Worm (Caenorhabditis elegans) whole organism, L2 larva: ENCODE data around the gene Y39G8B.2.

Source experiments
- C34F6.9 ChIP-seq: fragments of 150-350 bp; optimal IDR thresholded peaks from 2 replicates; lab custom pipeline; 2014; ENCODE audit warnings: missing biosample characterization, missing genetic modification characterization
- R02D3.7 ChIP-seq: fragments of 150-350 bp; optimal IDR thresholded peaks from 2 replicates; lab custom pipeline; 2014; ENCODE audit warnings: missing biosample characterization, missing genetic modification characterization
- Y55F3AM.14 ChIP-seq: fragments of 200-800 bp; sonication (Bioruptor generic); optimal IDR thresholded peaks from 2 replicates; lab custom pipeline; 2018; ENCODE audit warnings: mild to moderate bottlenecking, missing genetic modification characterization, missing compliant biosample characterization
- ZK546.5 ChIP-seq: sonication (generic microtip); optimal IDR thresholded peaks from 2 replicates; lab custom pipeline; 2017; ENCODE audit warnings: missing biosample characterization, missing genetic modification characterization
- alr-1 ChIP-seq: fragments of 150-350 bp; optimal IDR thresholded peaks from 2 replicates; lab custom pipeline; 2014; ENCODE audit warnings: missing biosample characterization, missing genetic modification characterization
- aly-2 ChIP-seq: fragments of 150-350 bp; optimal IDR thresholded peaks from 2 replicates; lab custom pipeline; 2014; ENCODE audit warnings: missing biosample characterization, missing genetic modification characterization
- blmp-1 ChIP-seq: sonication (generic microtip); optimal IDR thresholded peaks from 2 replicates; lab custom pipeline; 2017; ENCODE audit warnings: missing genetic modification characterization, mild to moderate bottlenecking, missing compliant biosample characterization, antibody characterized with exemption, moderate library complexity; ENCODE audit not compliant: insufficient read depth
- ceh-16 ChIP-seq: fragments of 150-350 bp; optimal IDR thresholded peaks from 2 replicates; lab custom pipeline; 2014; ENCODE audit warnings: missing biosample characterization, missing genetic modification characterization
- ceh-82 ChIP-seq: fragments of 150-350 bp; optimal IDR thresholded peaks from 2 replicates; lab custom pipeline; 2014; ENCODE audit warnings: missing biosample characterization, missing genetic modification characterization
- crh-2 ChIP-seq: sonication (generic microtip); optimal IDR thresholded peaks from 2 replicates; lab custom pipeline; 2017; ENCODE audit warnings: missing biosample characterization, missing genetic modification characterization
- dmd-4 ChIP-seq: sonication (generic microtip); optimal IDR thresholded peaks from 2 replicates; lab custom pipeline; 2017; ENCODE audit warnings: missing biosample characterization, missing genetic modification characterization
- egl-27 ChIP-seq: sonication (generic microtip); optimal IDR thresholded peaks from 3 replicates; lab custom pipeline; 2017; ENCODE audit warnings: missing biosample characterization, missing genetic modification reagents, missing genetic modification characterization
- elt-1 ChIP-seq: fragments of 150-350 bp; optimal IDR thresholded peaks from 2 replicates; lab custom pipeline; 2014; ENCODE audit warnings: missing biosample characterization, missing genetic modification characterization
- elt-3 ChIP-seq: sonication (generic microtip); optimal IDR thresholded peaks from 2 replicates; lab custom pipeline; 2017; ENCODE audit warnings: missing biosample characterization, missing genetic modification characterization
- fos-1 ChIP-seq: fragments of 150-350 bp; optimal IDR thresholded peaks from 2 replicates; lab custom pipeline; 2014; ENCODE audit warnings: missing biosample characterization, missing genetic modification characterization
- gmeb-1 ChIP-seq: fragments of 150-350 bp; optimal IDR thresholded peaks from 2 replicates; lab custom pipeline; 2014; ENCODE audit warnings: missing biosample characterization, missing genetic modification characterization
- lin-11 ChIP-seq: fragments of 150-350 bp; sonication (generic microtip); optimal IDR thresholded peaks from 2 replicates; lab custom pipeline; 2014; ENCODE audit warnings: missing biosample characterization, missing genetic modification characterization, inconsistent platforms, mixed read lengths
- lin-13 ChIP-seq: fragments of 150-350 bp; optimal IDR thresholded peaks from 2 replicates; lab custom pipeline; 2014; ENCODE audit warnings: missing biosample characterization, missing genetic modification reagents, missing genetic modification characterization
- lin-39 ChIP-seq: fragments of 150-350 bp; optimal IDR thresholded peaks from 2 replicates; lab custom pipeline; 2014; ENCODE audit warnings: missing biosample characterization, missing genetic modification reagents, missing genetic modification characterization
- lsy-2 ChIP-seq, 2 experiments: fragments of 150-350 bp in 1 of 2; sonication (generic microtip) in 1 of 2; optimal IDR thresholded peaks; 2 replicates each; lab custom pipeline; 2014 to 2017; ENCODE audit warnings: missing biosample characterization in 2 of 2, missing genetic modification characterization in 2 of 2
- mab-5 ChIP-seq: fragments of 150-350 bp; optimal IDR thresholded peaks from 2 replicates; lab custom pipeline; 2014; ENCODE audit warnings: missing biosample characterization, missing genetic modification characterization
- mbf-1 ChIP-seq: sonication (generic microtip); optimal IDR thresholded peaks from 2 replicates; lab custom pipeline; 2017; ENCODE audit warnings: missing biosample characterization, missing genetic modification characterization
- mdl-1 ChIP-seq, 2 experiments: fragments of 150-350 bp in 1 of 2; sonication (generic microtip) in 1 of 2; optimal IDR thresholded peaks; 2 replicates each; lab custom pipeline; 2017; ENCODE audit warnings: missing biosample characterization in 2 of 2, missing genetic modification characterization in 2 of 2
- nhr-10 ChIP-seq: sonication (generic microtip); optimal IDR thresholded peaks from 2 replicates; lab custom pipeline; 2017; ENCODE audit warnings: missing biosample characterization, missing genetic modification characterization
- nhr-11 ChIP-seq: fragments of 150-350 bp; optimal IDR thresholded peaks from 2 replicates; lab custom pipeline; 2014; ENCODE audit warnings: missing biosample characterization, missing genetic modification characterization
- nhr-12 ChIP-seq: fragments of 150-350 bp; optimal IDR thresholded peaks from 2 replicates; lab custom pipeline; 2014; ENCODE audit warnings: missing biosample characterization, missing genetic modification characterization
- nhr-21 ChIP-seq: fragments of 150-350 bp; optimal IDR thresholded peaks from 2 replicates; lab custom pipeline; 2014; ENCODE audit warnings: missing biosample characterization, missing genetic modification characterization
- nhr-23 ChIP-seq: fragments of 150-350 bp; optimal IDR thresholded peaks from 2 replicates; lab custom pipeline; 2014; ENCODE audit warnings: missing biosample characterization, missing genetic modification reagents, missing genetic modification characterization
- nhr-237 ChIP-seq: fragments of 150-350 bp; optimal IDR thresholded peaks from 2 replicates; lab custom pipeline; 2014; ENCODE audit warnings: missing biosample characterization, missing genetic modification characterization
- nhr-25 ChIP-seq: fragments of 150-350 bp; sonication (generic microtip); optimal IDR thresholded peaks from 3 replicates; lab custom pipeline; 2014; ENCODE audit warnings: missing biosample characterization, missing genetic modification characterization
- nhr-6 ChIP-seq: fragments of 150-350 bp; optimal IDR thresholded peaks from 2 replicates; lab custom pipeline; 2014; ENCODE audit warnings: missing biosample characterization, missing genetic modification characterization
- nhr-77 ChIP-seq: fragments of 150-350 bp; optimal IDR thresholded peaks from 2 replicates; lab custom pipeline; 2014; ENCODE audit warnings: missing biosample characterization, missing genetic modification characterization
- peb-1 ChIP-seq: fragments of 150-350 bp; optimal IDR thresholded peaks from 2 replicates; lab custom pipeline; 2014; ENCODE audit warnings: missing biosample characterization, missing genetic modification characterization
- sem-4 ChIP-seq: fragments of 150-350 bp; optimal IDR thresholded peaks from 2 replicates; lab custom pipeline; 2014; ENCODE audit warnings: missing biosample characterization, missing genetic modification reagents, missing genetic modification characterization
- skn-1 ChIP-seq: sonication (generic microtip); optimal IDR thresholded peaks from 2 replicates; lab custom pipeline; 2017; ENCODE audit warnings: missing biosample characterization, missing genetic modification characterization
- sma-3 ChIP-seq: sonication (generic microtip); optimal IDR thresholded peaks from 2 replicates; lab custom pipeline; 2016; ENCODE audit warnings: missing genetic modification reagents, missing genetic modification characterization, missing compliant biosample characterization
- sma-9 ChIP-seq, 2 experiments: fragments of 150-350 bp in 1 of 2; sonication (generic microtip) in 1 of 2; optimal IDR thresholded peaks; 2 replicates each; lab custom pipeline; 2014 to 2016; ENCODE audit warnings: missing genetic modification characterization in 2 of 2, mild to moderate bottlenecking in 1 of 2, missing biosample characterization in 1 of 2, missing compliant biosample characterization in 1 of 2, missing genetic modification reagents in 1 of 2, moderate library complexity in 1 of 2
- unc-39 ChIP-seq: fragments of 150-350 bp; optimal IDR thresholded peaks from 2 replicates; lab custom pipeline; 2014; ENCODE audit warnings: missing biosample characterization, missing genetic modification characterization
- unc-62 ChIP-seq: fragments of 150-350 bp; optimal IDR thresholded peaks from 2 replicates; lab custom pipeline; 2014; ENCODE audit warnings: missing biosample characterization, missing genetic modification reagents, missing genetic modification characterization
- ztf-11 ChIP-seq: sonication (generic microtip); optimal IDR thresholded peaks from 2 replicates; lab custom pipeline; 2017; ENCODE audit warnings: missing biosample characterization, missing genetic modification characterization

Y39G8B.2 gene

ce11 chrII:13964325-13964724 lies 11.7 kb downstream of the Y39G8B.2 start:
- no peak for TF ChIP-seq fos-1 (tag; lab: Kevin White, UChicago)
- no peak for TF ChIP-seq skn-1
- no peak for TF ChIP-seq Y55F3AM.14
- TF ChIP-seq ztf-11 (tag; lab: Kevin White, UChicago), result no peak
- no peak for TF ChIP-seq nhr-237 (tag; lab: Kevin White, UChicago)
- no peak for TF ChIP-seq nhr-21 (tag; lab: Kevin White, UChicago)
- no peak for TF ChIP-seq sem-4 (tag; lab: Kevin White, UChicago)
- no peak for TF ChIP-seq nhr-12

ce11 chrII:13962319-13962718 lies 13.7 kb downstream of the Y39G8B.2 start, which contains the start of gene rpi-1:
Gene rpi-1 (minus strand): TSS chrII:13962419.
- no peak for TF ChIP-seq unc-62 (GFP tag; lab: Kevin White, UChicago)
- no peak for TF ChIP-seq blmp-1
- no peak for TF ChIP-seq Y55F3AM.14
- TF ChIP-seq lin-39 (tag; lab: Kevin White, UChicago), result no peak
- TF ChIP-seq lin-11 (tag; lab: Kevin White, UChicago), result no peak
- no peak for TF ChIP-seq lin-13
- no peak for TF ChIP-seq mdl-1 (tag; optimal IDR thresholded peaks at IDR 0.05; lab: Kevin White, UChicago)
- TF ChIP-seq nhr-21 (tag; lab: Kevin White, UChicago), result no peak
- TF ChIP-seq ceh-16 (tag; lab: Kevin White, UChicago), result no peak
- no peak for TF ChIP-seq nhr-6 (tag; lab: Kevin White, UChicago)
- TF ChIP-seq sma-3, result no peak
- TF ChIP-seq nhr-237 (tag; lab: Kevin White, UChicago), result no peak
- no peak for TF ChIP-seq nhr-23 (tag; lab: Kevin White, UChicago)
- TF ChIP-seq nhr-12, result no peak

- no peak for TF ChIP-seq dmd-4 (tag; lab: Kevin White, UChicago)
- TF ChIP-seq sma-3, result no peak
- TF ChIP-seq lin-13, result no peak
These were observed 14.5 kb downstream of the Y39G8B.2 start for ce11 chrII:13961567-13961966.

- TF ChIP-seq lin-39 (tag; lab: Kevin White, UChicago) (no peak), ZK546.5 (tag; lab: Kevin White, UChicago) (no peak), sem-4 (tag; lab: Kevin White, UChicago) (no peak), elt-1 (tag; lab: Kevin White, UChicago) (no peak), sma-9 (GFP tag; optimal IDR thresholded peaks at IDR 0.05; lab: Kevin White, UChicago) (peak; percentile 10), sma-9 (tag; optimal IDR thresholded peaks at IDR 0.05; lab: Kevin White, UChicago) (no peak), lsy-2 (tag; optimal IDR thresholded peaks at IDR 0.05; lab: Kevin White, UChicago) (peak in 1 of 2 experiments; percentile 11), nhr-10 (tag; lab: Kevin White, UChicago) (no peak), C34F6.9 (no peak), nhr-25 (tag; lab: Kevin White, UChicago) (no peak), sma-3 (no peak)
These were observed 17.7 kb downstream of the Y39G8B.2 start for ce11 chrII:13958359-13958758.

- TF ChIP-seq ztf-11 (tag; lab: Kevin White, UChicago) (no peak), sma-9 (GFP tag; optimal IDR thresholded peaks at IDR 0.05; lab: Kevin White, UChicago) (peak; percentile 64), sma-9 (tag; optimal IDR thresholded peaks at IDR 0.05; lab: Kevin White, UChicago) (no peak), gmeb-1 (tag; lab: Kevin White, UChicago) (peak; percentile 3)
These were observed 18.6 kb downstream of the Y39G8B.2 start, which contains the start of gene zip-3 for ce11 chrII:13957437-13957836. Gene zip-3 (minus strand): TSS chrII:13957457.

ce11 chrII:13956529-13956928 lies 19.5 kb downstream of the Y39G8B.2 start:
- no peak for TF ChIP-seq sem-4 (tag; lab: Kevin White, UChicago)
- TF ChIP-seq egl-27 (tag; lab: Kevin White, UChicago), result no peak
- no peak for TF ChIP-seq nhr-23 (tag; lab: Kevin White, UChicago)
- no peak for TF ChIP-seq mdl-1 (tag; optimal IDR thresholded peaks at IDR 0.05; lab: Kevin White, UChicago)
- TF ChIP-seq alr-1 (tag; lab: Kevin White, UChicago), result no peak
- TF ChIP-seq mab-5 (tag; lab: Kevin White, UChicago), result no peak
- TF ChIP-seq sma-3, result no peak
- no peak for TF ChIP-seq lin-39 (tag; lab: Kevin White, UChicago)
- no peak for TF ChIP-seq peb-1
- TF ChIP-seq ZK546.5 (tag; lab: Kevin White, UChicago), result no peak
- no peak for TF ChIP-seq blmp-1
- TF ChIP-seq nhr-25 (tag; lab: Kevin White, UChicago), result no peak
- peak; percentile 59 for TF ChIP-seq fos-1 (tag; lab: Kevin White, UChicago)
- TF ChIP-seq unc-39 (tag; lab: Kevin White, UChicago), result no peak
- TF ChIP-seq elt-3, result no peak
- no peak for TF ChIP-seq nhr-10 (tag; lab: Kevin White, UChicago)
- no peak for TF ChIP-seq elt-1 (tag; lab: Kevin White, UChicago)
- TF ChIP-seq crh-2 (tag; lab: Kevin White, UChicago), result peak; percentile 29
- no peak for TF ChIP-seq nhr-237 (tag; lab: Kevin White, UChicago)
- no peak for TF ChIP-seq R02D3.7 (tag; lab: Kevin White, UChicago)
- TF ChIP-seq mbf-1 (tag; lab: Kevin White, UChicago), result no peak
- no peak for TF ChIP-seq ztf-11 (tag; lab: Kevin White, UChicago)
- TF ChIP-seq sma-9 (GFP tag; optimal IDR thresholded peaks at IDR 0.05; lab: Kevin White, UChicago), result peak; percentile 20
- TF ChIP-seq sma-9 (tag; optimal IDR thresholded peaks at IDR 0.05; lab: Kevin White, UChicago), result no peak
- TF ChIP-seq nhr-21 (tag; lab: Kevin White, UChicago), result no peak
- TF ChIP-seq unc-62 (GFP tag; lab: Kevin White, UChicago), result no peak
- TF ChIP-seq aly-2, result no peak
- no peak for TF ChIP-seq nhr-77
- no peak for TF ChIP-seq nhr-11 (tag; lab: Kevin White, UChicago)
- no peak for TF ChIP-seq dmd-4 (tag; lab: Kevin White, UChicago)
- no peak for TF ChIP-seq ceh-82 (tag; lab: Kevin White, UChicago)
